Fruit fly (Drosophila melanogaster): ENCODE results near the gene CG17612.

- TF ChIP-seq insv (optimal IDR thresholded peaks at IDR 0.05): no peak
- no peak for TF ChIP-seq psq (optimal IDR thresholded peaks at IDR 0.05)
- TF ChIP-seq h (optimal IDR thresholded peaks at IDR 0.05): no peak
- no peak for TF ChIP-seq Sin3A (optimal IDR thresholded peaks at IDR 0.05)
- no peak for TF ChIP-seq ttk (optimal IDR thresholded peaks at IDR 0.05)
- no peak for TF ChIP-seq Myc (optimal IDR thresholded peaks at IDR 0.05)
Measured at dm6 chr2L:4345569-4346131, 36.9 kb downstream of the CG17612 start.

Measured in Kc167 (cell line).